Worm (Caenorhabditis elegans): ENCODE measurements around the gene agl-1.
"Not testable (repeated sequence)": the region's sequence is repeated elsewhere in the genome, so short reads cannot be mapped to it uniquely, and the experiment has no call there.

Gene agl-1

DNA sequence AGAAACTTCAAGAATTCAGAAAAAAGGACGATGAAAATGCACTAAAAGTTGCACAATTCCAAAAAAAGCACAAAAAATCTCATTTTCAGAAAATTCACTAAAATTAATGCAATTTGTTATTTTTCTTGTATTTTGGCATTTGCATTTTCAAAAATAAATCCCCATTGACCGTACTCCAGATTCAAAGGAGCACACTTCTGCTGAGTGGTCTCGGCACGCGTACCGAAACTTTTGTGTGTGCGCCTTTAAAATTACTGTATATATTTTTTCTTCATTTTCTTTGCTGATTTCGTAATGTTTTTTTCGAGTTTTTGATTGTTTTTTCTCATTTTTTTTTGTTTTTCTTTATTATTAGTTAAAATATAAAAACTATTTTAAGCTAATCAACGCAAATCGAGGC lies 45.7 kb downstream of the agl-1 start:
- no peak for TF ChIP-seq efl-1 (optimal IDR thresholded peaks at IDR 0.05)
- peak in 1 of 2 experiments; percentile 44 for TF ChIP-seq efl-1 (GFP tag; optimal IDR thresholded peaks at IDR 0.05 in 1 of 2)
- TF ChIP-seq ztf-11 (tag; optimal IDR thresholded peaks at IDR 0.05) = no peak
- TF ChIP-seq ceh-90 (tag; optimal IDR thresholded peaks at IDR 0.05) = no peak

DNA sequence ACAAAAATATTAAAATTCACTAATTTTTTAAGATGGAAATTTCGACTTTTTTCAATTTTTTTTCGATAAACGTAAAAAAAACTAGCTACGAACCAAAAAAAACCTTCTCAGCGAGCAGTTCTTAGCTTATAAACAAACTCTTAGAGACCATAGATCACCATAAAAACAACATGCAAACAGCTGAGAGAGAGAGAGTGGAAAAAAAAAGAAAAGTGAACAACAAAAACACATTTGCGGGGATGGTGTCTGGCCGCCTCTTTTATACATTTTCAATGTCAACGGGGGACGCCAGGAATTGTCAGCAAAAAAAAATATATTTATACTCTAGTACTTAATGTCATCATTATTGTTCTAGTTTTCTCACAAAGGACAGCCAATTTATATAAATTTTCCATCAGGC lies 46.4 kb downstream of the agl-1 start:
- no peak for TF ChIP-seq ztf-4 (tag; optimal IDR thresholded peaks at IDR 0.05)
- TF ChIP-seq blmp-1 (tag; optimal IDR thresholded peaks at IDR 0.05) = peak; percentile 25

DNA sequence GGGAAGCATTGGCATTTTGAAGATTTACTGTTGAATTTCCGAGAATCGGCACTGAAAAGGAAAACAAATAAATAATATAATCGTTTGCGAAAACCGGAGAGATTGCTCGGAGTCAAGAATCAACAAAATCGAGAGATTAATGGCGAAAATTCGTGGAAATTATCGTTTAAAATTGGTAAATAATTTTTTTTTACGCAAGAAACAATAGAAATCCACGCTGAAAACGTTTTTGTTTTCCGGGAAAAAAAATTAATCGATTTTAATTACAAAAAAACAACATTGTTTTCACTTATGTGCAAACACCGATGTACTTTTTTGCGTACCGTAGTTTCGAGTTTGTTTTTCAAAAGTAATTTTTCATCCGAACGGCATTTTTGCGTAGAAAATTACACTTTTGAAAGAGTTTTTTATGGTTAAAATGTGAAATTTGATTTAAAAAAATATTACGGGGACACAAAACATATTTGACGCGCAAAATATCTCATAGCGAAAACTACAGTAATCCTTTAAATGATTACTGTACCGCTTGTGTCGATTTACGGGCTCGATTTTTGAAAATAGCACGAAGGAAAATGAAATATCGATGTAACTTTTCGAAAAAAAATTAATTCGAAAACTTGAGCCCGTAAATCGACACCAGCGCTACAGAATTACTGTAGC lies 47.1 kb downstream of the agl-1 start, which contains the start of gene ctl-3:
TSS of gene ctl-3 (minus strand) at position 51 of the 660 bp plus-strand sequence.
- no peak for TF ChIP-seq nhr-19 (GFP tag; conservative IDR thresholded peaks at IDR 0.05)
- no peak for TF ChIP-seq C16A3.4 (tag; optimal IDR thresholded peaks at IDR 0.05)
- TF ChIP-seq nhr-20 (tag; optimal IDR thresholded peaks at IDR 0.05) = no peak
- no peak for TF ChIP-seq lin-15B (tag; optimal IDR thresholded peaks at IDR 0.05)
- no peak for TF ChIP-seq lin-35 (GFP tag; optimal IDR thresholded peaks at IDR 0.05)
- TF ChIP-seq irx-1 (tag; optimal IDR thresholded peaks at IDR 0.05) = no peak
- TF ChIP-seq tbx-2 (tag; optimal IDR thresholded peaks at IDR 0.05) = no peak
- no peak for TF ChIP-seq egl-27 (tag; optimal IDR thresholded peaks at IDR 0.05)
- TF ChIP-seq pag-3 (tag; optimal IDR thresholded peaks at IDR 0.05; ENCODE audit: borderline replicate concordance, insufficient read depth) = no peak
- TF ChIP-seq zip-4 (GFP tag; optimal IDR thresholded peaks at IDR 0.05) = no peak

DNA sequence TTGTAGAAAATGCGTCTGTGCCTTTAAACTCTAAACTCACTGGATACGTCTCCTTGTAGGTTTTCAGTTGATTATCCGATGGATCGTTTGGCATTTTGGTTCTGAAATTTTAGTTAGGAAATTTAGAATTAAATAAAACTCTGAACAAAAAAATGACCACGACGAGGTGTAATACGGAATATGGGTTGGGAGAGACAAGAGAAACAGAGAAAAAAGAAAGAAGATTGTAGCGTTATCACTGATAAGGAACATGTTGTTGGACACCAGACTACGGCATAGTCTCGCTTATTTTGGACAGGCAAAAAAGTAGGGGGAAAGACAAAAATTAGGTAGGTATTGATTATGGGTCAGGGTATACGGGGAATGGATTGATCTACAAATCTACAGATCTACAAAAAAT lies 51.8 kb downstream of the agl-1 start, which contains the start of gene ctl-1:
TSS of gene ctl-1 (minus strand) at position 101 of the 400 bp plus-strand sequence.
- TF ChIP-seq nhr-71, skn-1, pax-3 (tag; optimal IDR thresholded peaks at IDR 0.05): not testable (repeated sequence)

DNA sequence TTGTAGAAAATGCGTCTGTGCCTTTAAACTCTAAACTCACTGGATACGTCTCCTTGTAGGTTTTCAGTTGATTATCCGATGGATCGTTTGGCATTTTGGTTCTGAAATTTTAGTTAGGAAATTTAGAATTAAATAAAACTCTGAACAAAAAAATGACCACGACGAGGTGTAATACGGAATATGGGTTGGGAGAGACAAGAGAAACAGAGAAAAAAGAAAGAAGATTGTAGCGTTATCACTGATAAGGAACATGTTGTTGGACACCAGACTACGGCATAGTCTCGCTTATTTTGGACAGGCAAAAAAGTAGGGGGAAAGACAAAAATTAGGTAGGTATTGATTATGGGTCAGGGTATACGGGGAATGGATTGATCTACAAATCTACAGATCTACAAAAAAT lies 56.0 kb downstream of the agl-1 start, which contains the start of gene ctl-2:
TSS of gene ctl-2 (minus strand) at position 101 of the 400 bp plus-strand sequence.
- not testable (repeated sequence) for TF ChIP-seq vab-15 (tag; optimal IDR thresholded peaks at IDR 0.05); swsn-7 (tag; optimal IDR thresholded peaks at IDR 0.05); ceh-63 (GFP tag; optimal IDR thresholded peaks at IDR 0.05)

All from whole organism, L1 larva.